Worm (Caenorhabditis elegans) whole organism, mixed stage, embryonic: ENCODE results near the gene zen-4.

ENCODE experiments used
- M03D4.4 ChIP-seq: sonication (generic microtip); optimal IDR thresholded peaks from 2 replicates; lab custom pipeline; 2017; ENCODE audit warnings: mild to moderate bottlenecking, missing genetic modification characterization, missing compliant biosample characterization
- ceh-39 ChIP-seq: fragments of 150-350 bp; optimal IDR thresholded peaks from 2 replicates; lab custom pipeline; 2014; ENCODE audit warnings: missing biosample characterization, missing genetic modification characterization
- ceh-43 ChIP-seq: fragments of 200-800 bp; sonication (Bioruptor generic); optimal IDR thresholded peaks from 2 replicates; lab custom pipeline; 2018; ENCODE audit warnings: mild to moderate bottlenecking, missing genetic modification characterization, moderate library complexity, missing compliant biosample characterization
- ceh-83 ChIP-seq: fragments of 200-800 bp; sonication (Bioruptor generic); optimal IDR thresholded peaks from 2 replicates; lab custom pipeline; 2018; ENCODE audit warnings: mild to moderate bottlenecking, missing genetic modification characterization, missing compliant biosample characterization
- ces-1 ChIP-seq: fragments of 150-350 bp; optimal IDR thresholded peaks from 2 replicates; lab custom pipeline; 2014; ENCODE audit warnings: missing biosample characterization, missing genetic modification reagents, missing genetic modification characterization
- cnd-1 ChIP-seq: fragments of 200-800 bp; sonication (Bioruptor generic); optimal IDR thresholded peaks from 2 replicates; lab custom pipeline; 2018; ENCODE audit warnings: mild to moderate bottlenecking, missing genetic modification characterization, missing compliant biosample characterization
- elt-1 ChIP-seq: sonication (generic microtip); optimal IDR thresholded peaks from 2 replicates; lab custom pipeline; 2017; ENCODE audit warnings: missing genetic modification characterization, mild to moderate bottlenecking, missing compliant biosample characterization, antibody characterized with exemption, moderate library complexity, borderline replicate concordance; ENCODE audit not compliant: insufficient read depth
- elt-3 ChIP-seq: fragments of 150-350 bp; optimal IDR thresholded peaks from 2 replicates; lab custom pipeline; 2014; ENCODE audit warnings: missing biosample characterization, missing genetic modification characterization
- hlh-1 ChIP-seq: fragments of 150-350 bp; optimal IDR thresholded peaks from 2 replicates; lab custom pipeline; 2014; ENCODE audit warnings: missing biosample characterization, missing genetic modification reagents, missing genetic modification characterization
- lin-13 ChIP-seq: fragments of 150-350 bp; optimal IDR thresholded peaks from 2 replicates; lab custom pipeline; 2014; ENCODE audit warnings: missing biosample characterization, missing genetic modification characterization
- lin-32 ChIP-seq: fragments of 200-800 bp; sonication (Bioruptor generic); optimal IDR thresholded peaks from 2 replicates; lab custom pipeline; 2018; ENCODE audit warnings: mild to moderate bottlenecking, missing genetic modification characterization, missing compliant biosample characterization
- lsy-2 ChIP-seq: fragments of 150-350 bp; optimal IDR thresholded peaks from 2 replicates; lab custom pipeline; 2014; ENCODE audit warnings: missing biosample characterization, missing genetic modification characterization
- mab-5 ChIP-seq: fragments of 150-350 bp; optimal IDR thresholded peaks from 2 replicates; lab custom pipeline; 2014; ENCODE audit warnings: missing biosample characterization, missing genetic modification characterization
- mep-1 ChIP-seq: fragments of 150-350 bp; optimal IDR thresholded peaks from 2 replicates; lab custom pipeline; 2017; ENCODE audit warnings: missing biosample characterization, missing genetic modification reagents, missing genetic modification characterization, inconsistent platforms
- mls-2 ChIP-seq: sonication (generic microtip); optimal IDR thresholded peaks from 2 replicates; lab custom pipeline; 2016; ENCODE audit warnings: mild to moderate bottlenecking, missing genetic modification characterization, moderate library complexity, missing compliant biosample characterization
- nhr-2 ChIP-seq: fragments of 150-350 bp; optimal IDR thresholded peaks from 2 replicates; lab custom pipeline; 2014; ENCODE audit warnings: missing biosample characterization, missing genetic modification characterization
- nhr-237 ChIP-seq: fragments of 150-350 bp; optimal IDR thresholded peaks from 2 replicates; lab custom pipeline; 2014; ENCODE audit warnings: missing biosample characterization, missing genetic modification characterization
- nhr-28 ChIP-seq: fragments of 150-350 bp; optimal IDR thresholded peaks from 2 replicates; lab custom pipeline; 2014; ENCODE audit warnings: missing biosample characterization, missing genetic modification characterization
- nhr-76 ChIP-seq: sonication (generic microtip); optimal IDR thresholded peaks from 2 replicates; lab custom pipeline; 2017; ENCODE audit warnings: missing biosample characterization, missing genetic modification characterization
- pha-4 ChIP-seq: fragments of 150-350 bp; optimal IDR thresholded peaks from 2 replicates; lab custom pipeline; 2018; ENCODE audit warnings: missing biosample characterization, missing genetic modification reagents, missing genetic modification characterization
- sem-2 ChIP-seq: fragments of 200-800 bp; sonication (Bioruptor generic); optimal IDR thresholded peaks from 2 replicates; lab custom pipeline; 2018; ENCODE audit warnings: mild to moderate bottlenecking, missing genetic modification characterization, missing compliant biosample characterization
- snpc-4 ChIP-seq: fragments of 150-350 bp; optimal IDR thresholded peaks from 2 replicates; lab custom pipeline; 2014; ENCODE audit warnings: missing biosample characterization, missing genetic modification characterization
- sptf-1 ChIP-seq: sonication (generic microtip); optimal IDR thresholded peaks from 2 replicates; lab custom pipeline; 2017; ENCODE audit warnings: mild to moderate bottlenecking, missing genetic modification characterization, moderate library complexity, missing compliant biosample characterization
- tbx-8 ChIP-seq: fragments of 200-800 bp; sonication (Bioruptor generic); optimal IDR thresholded peaks from 2 replicates; lab custom pipeline; 2018; ENCODE audit warnings: mild to moderate bottlenecking, missing genetic modification characterization, moderate library complexity, missing compliant biosample characterization
- unc-120 ChIP-seq: sonication (generic microtip); optimal IDR thresholded peaks from 2 replicates; lab custom pipeline; 2017; ENCODE audit warnings: missing genetic modification characterization, missing compliant biosample characterization; ENCODE audit not compliant: poor library complexity, severe bottlenecking
- unc-39 ChIP-seq: fragments of 150-350 bp; optimal IDR thresholded peaks from 2 replicates; lab custom pipeline; 2014; ENCODE audit warnings: missing biosample characterization, missing genetic modification characterization
- unc-62 ChIP-seq: fragments of 150-350 bp; optimal IDR thresholded peaks from 2 replicates; lab custom pipeline; 2014; ENCODE audit warnings: missing biosample characterization, missing genetic modification reagents, missing genetic modification characterization
- zip-8 ChIP-seq: fragments of 150-350 bp; optimal IDR thresholded peaks from 2 replicates; lab custom pipeline; 2014; ENCODE audit warnings: missing biosample characterization, missing genetic modification characterization

Gene zen-4

ce11 chrIV:6079925-6080324, 38.1 kb upstream of the zen-4 start, which contains the start of gene ugt-19:
Gene ugt-19, minus strand, starts transcription at chrIV:6079952.
- peak; percentile 8 for TF ChIP-seq elt-3 (tag; lab: Kevin White, UChicago)
- TF ChIP-seq pha-4 (tag; lab: Kevin White, UChicago), result no peak

- TF ChIP-seq mep-1 (tag; lab: Kevin White, UChicago) (no peak), tbx-8 (GFP tag; lab: Kevin White, UChicago) (no peak), ces-1 (GFP tag; lab: Kevin White, UChicago) (no peak), cnd-1 (no peak), sptf-1 (tag; lab: Kevin White, UChicago) (no peak), ceh-39 (no peak), zip-8 (no peak), mls-2 (no peak), unc-39 (tag; lab: Kevin White, UChicago) (no peak), lin-32 (no peak), M03D4.4 (no peak), mab-5 (no peak), nhr-28 (tag; lab: Kevin White, UChicago) (no peak), hlh-1 (no peak), ceh-83 (GFP tag; lab: Kevin White, UChicago) (no peak), ceh-43 (no peak), sem-2 (GFP tag; lab: Kevin White, UChicago) (no peak), unc-62 (no peak)
These were observed 34.4 kb upstream of the zen-4 start, which contains the start of gene ugt-20 for ce11 chrIV:6083550-6084041. Gene ugt-20, minus strand, starts transcription at chrIV:6083600.

ce11 chrIV:6086479-6086878, 31.5 kb upstream of the zen-4 start:
- TF ChIP-seq ceh-43, result no peak
- no peak for TF ChIP-seq sem-2 (GFP tag; lab: Kevin White, UChicago)
- TF ChIP-seq unc-39 (tag; lab: Kevin White, UChicago), result no peak
- no peak for TF ChIP-seq elt-3 (tag; lab: Kevin White, UChicago)
- TF ChIP-seq tbx-8 (GFP tag; lab: Kevin White, UChicago), result no peak
- TF ChIP-seq cnd-1, result no peak
- no peak for TF ChIP-seq unc-62
- no peak for TF ChIP-seq unc-120
- TF ChIP-seq elt-1 (tag; lab: Kevin White, UChicago), result no peak
- no peak for TF ChIP-seq nhr-237 (tag; lab: Kevin White, UChicago)
- TF ChIP-seq nhr-2 (tag; lab: Kevin White, UChicago), result no peak
- TF ChIP-seq mab-5, result no peak
- no peak for TF ChIP-seq nhr-76 (tag; lab: Kevin White, UChicago)
- TF ChIP-seq snpc-4 (tag; lab: Kevin White, UChicago), result no peak

ce11 chrIV:6092313-6092712, 25.7 kb upstream of the zen-4 start, which contains the start of gene K08B4.7:
Gene K08B4.7, minus strand, starts transcription at chrIV:6092413.
- TF ChIP-seq ceh-43 (no peak), mab-5 (no peak)

ce11 chrIV:6093477-6094314, 24.3 kb upstream of the zen-4 start, which contains the start of gene cpi-1:
Gene cpi-1, minus strand, starts transcription at chrIV:6093680.
- TF ChIP-seq lsy-2 (tag; lab: Kevin White, UChicago), result no peak
- no peak for TF ChIP-seq unc-62
- TF ChIP-seq lin-13, result no peak
- no peak for TF ChIP-seq nhr-28 (tag; lab: Kevin White, UChicago)
- no peak for TF ChIP-seq nhr-2 (tag; lab: Kevin White, UChicago)
- no peak for TF ChIP-seq zip-8
- TF ChIP-seq sptf-1 (tag; lab: Kevin White, UChicago), result no peak
- TF ChIP-seq nhr-76 (tag; lab: Kevin White, UChicago), result no peak
- no peak for TF ChIP-seq elt-3 (tag; lab: Kevin White, UChicago)
- no peak for TF ChIP-seq mep-1 (tag; lab: Kevin White, UChicago)

ce11 chrIV:6094315-6094606, 23.8 kb upstream of the zen-4 start:
- TF ChIP-seq zip-8 (no peak), unc-120 (no peak), M03D4.4 (no peak), lin-13 (no peak), hlh-1 (no peak), mab-5 (no peak), lin-32 (no peak)
- TF ChIP-seq, all 35 proteins: peak for 0
